Worm (Caenorhabditis elegans) whole organism, L2 larva: ENCODE data around the gene C05D10.4.
A peak's percentile ranks its signal among the peaks of the same experiment; 100 is the strongest.

Source experiments
- C34F6.9 ChIP-seq: fragments of 150-350 bp; optimal IDR thresholded peaks from 2 replicates; lab custom pipeline; 2014; ENCODE audit warnings: missing biosample characterization, missing genetic modification characterization
- R02D3.7 ChIP-seq: fragments of 150-350 bp; optimal IDR thresholded peaks from 2 replicates; lab custom pipeline; 2014; ENCODE audit warnings: missing biosample characterization, missing genetic modification characterization
- Y55F3AM.14 ChIP-seq: fragments of 200-800 bp; sonication (Bioruptor generic); optimal IDR thresholded peaks from 2 replicates; lab custom pipeline; 2018; ENCODE audit warnings: mild to moderate bottlenecking, missing genetic modification characterization, missing compliant biosample characterization
- ZK546.5 ChIP-seq: sonication (generic microtip); optimal IDR thresholded peaks from 2 replicates; lab custom pipeline; 2017; ENCODE audit warnings: missing biosample characterization, missing genetic modification characterization
- alr-1 ChIP-seq: fragments of 150-350 bp; optimal IDR thresholded peaks from 2 replicates; lab custom pipeline; 2014; ENCODE audit warnings: missing biosample characterization, missing genetic modification characterization
- ama-1 ChIP-seq: fragments of 150-350 bp; optimal IDR thresholded peaks from 2 replicates; lab custom pipeline; 2018; ENCODE audit warnings: inconsistent platforms
- blmp-1 ChIP-seq: sonication (generic microtip); optimal IDR thresholded peaks from 2 replicates; lab custom pipeline; 2017; ENCODE audit warnings: missing genetic modification characterization, mild to moderate bottlenecking, missing compliant biosample characterization, antibody characterized with exemption, moderate library complexity; ENCODE audit not compliant: insufficient read depth
- ceh-16 ChIP-seq: fragments of 150-350 bp; optimal IDR thresholded peaks from 2 replicates; lab custom pipeline; 2014; ENCODE audit warnings: missing biosample characterization, missing genetic modification characterization
- ceh-82 ChIP-seq: fragments of 150-350 bp; optimal IDR thresholded peaks from 2 replicates; lab custom pipeline; 2014; ENCODE audit warnings: missing biosample characterization, missing genetic modification characterization
- dmd-4 ChIP-seq: sonication (generic microtip); optimal IDR thresholded peaks from 2 replicates; lab custom pipeline; 2017; ENCODE audit warnings: missing biosample characterization, missing genetic modification characterization
- egl-27 ChIP-seq: sonication (generic microtip); optimal IDR thresholded peaks from 3 replicates; lab custom pipeline; 2017; ENCODE audit warnings: missing biosample characterization, missing genetic modification reagents, missing genetic modification characterization
- elt-1 ChIP-seq: fragments of 150-350 bp; optimal IDR thresholded peaks from 2 replicates; lab custom pipeline; 2014; ENCODE audit warnings: missing biosample characterization, missing genetic modification characterization
- fos-1 ChIP-seq: fragments of 150-350 bp; optimal IDR thresholded peaks from 2 replicates; lab custom pipeline; 2014; ENCODE audit warnings: missing biosample characterization, missing genetic modification characterization
- gmeb-1 ChIP-seq: fragments of 150-350 bp; optimal IDR thresholded peaks from 2 replicates; lab custom pipeline; 2014; ENCODE audit warnings: missing biosample characterization, missing genetic modification characterization
- lin-13 ChIP-seq: fragments of 150-350 bp; optimal IDR thresholded peaks from 2 replicates; lab custom pipeline; 2014; ENCODE audit warnings: missing biosample characterization, missing genetic modification reagents, missing genetic modification characterization
- lin-39 ChIP-seq: fragments of 150-350 bp; optimal IDR thresholded peaks from 2 replicates; lab custom pipeline; 2014; ENCODE audit warnings: missing biosample characterization, missing genetic modification reagents, missing genetic modification characterization
- lsy-2 ChIP-seq, 2 experiments: fragments of 150-350 bp in 1 of 2; sonication (generic microtip) in 1 of 2; optimal IDR thresholded peaks; 2 replicates each; lab custom pipeline; 2014 to 2017; ENCODE audit warnings: missing biosample characterization in 2 of 2, missing genetic modification characterization in 2 of 2
- mab-5 ChIP-seq: fragments of 150-350 bp; optimal IDR thresholded peaks from 2 replicates; lab custom pipeline; 2014; ENCODE audit warnings: missing biosample characterization, missing genetic modification characterization
- mbf-1 ChIP-seq: sonication (generic microtip); optimal IDR thresholded peaks from 2 replicates; lab custom pipeline; 2017; ENCODE audit warnings: missing biosample characterization, missing genetic modification characterization
- mdl-1 ChIP-seq, 2 experiments: fragments of 150-350 bp in 1 of 2; sonication (generic microtip) in 1 of 2; optimal IDR thresholded peaks; 2 replicates each; lab custom pipeline; 2017; ENCODE audit warnings: missing biosample characterization in 2 of 2, missing genetic modification characterization in 2 of 2
- nhr-10 ChIP-seq: sonication (generic microtip); optimal IDR thresholded peaks from 2 replicates; lab custom pipeline; 2017; ENCODE audit warnings: missing biosample characterization, missing genetic modification characterization
- nhr-12 ChIP-seq: fragments of 150-350 bp; optimal IDR thresholded peaks from 2 replicates; lab custom pipeline; 2014; ENCODE audit warnings: missing biosample characterization, missing genetic modification characterization
- nhr-129 ChIP-seq: fragments of 150-350 bp; optimal IDR thresholded peaks from 2 replicates; lab custom pipeline; 2014; ENCODE audit warnings: missing biosample characterization, missing genetic modification characterization
- nhr-21 ChIP-seq: fragments of 150-350 bp; optimal IDR thresholded peaks from 2 replicates; lab custom pipeline; 2014; ENCODE audit warnings: missing biosample characterization, missing genetic modification characterization
- nhr-23 ChIP-seq: fragments of 150-350 bp; optimal IDR thresholded peaks from 2 replicates; lab custom pipeline; 2014; ENCODE audit warnings: missing biosample characterization, missing genetic modification reagents, missing genetic modification characterization
- nhr-237 ChIP-seq: fragments of 150-350 bp; optimal IDR thresholded peaks from 2 replicates; lab custom pipeline; 2014; ENCODE audit warnings: missing biosample characterization, missing genetic modification characterization
- nhr-25 ChIP-seq: fragments of 150-350 bp; sonication (generic microtip); optimal IDR thresholded peaks from 3 replicates; lab custom pipeline; 2014; ENCODE audit warnings: missing biosample characterization, missing genetic modification characterization
- nhr-77 ChIP-seq: fragments of 150-350 bp; optimal IDR thresholded peaks from 2 replicates; lab custom pipeline; 2014; ENCODE audit warnings: missing biosample characterization, missing genetic modification characterization
- sem-4 ChIP-seq: fragments of 150-350 bp; optimal IDR thresholded peaks from 2 replicates; lab custom pipeline; 2014; ENCODE audit warnings: missing biosample characterization, missing genetic modification reagents, missing genetic modification characterization
- sma-9 ChIP-seq, 2 experiments: fragments of 150-350 bp in 1 of 2; sonication (generic microtip) in 1 of 2; optimal IDR thresholded peaks; 2 replicates each; lab custom pipeline; 2014 to 2016; ENCODE audit warnings: missing genetic modification characterization in 2 of 2, mild to moderate bottlenecking in 1 of 2, missing biosample characterization in 1 of 2, missing compliant biosample characterization in 1 of 2, missing genetic modification reagents in 1 of 2, moderate library complexity in 1 of 2
- snpc-4 ChIP-seq: fragments of 150-350 bp; optimal IDR thresholded peaks from 2 replicates; lab custom pipeline; 2014; ENCODE audit warnings: missing biosample characterization, missing genetic modification characterization
- unc-55 ChIP-seq: fragments of 150-350 bp; sonication (generic microtip); optimal IDR thresholded peaks from 3 replicates; lab custom pipeline; 2014; ENCODE audit warnings: missing biosample characterization, missing genetic modification reagents, missing genetic modification characterization
- unc-62 ChIP-seq: fragments of 150-350 bp; optimal IDR thresholded peaks from 2 replicates; lab custom pipeline; 2014; ENCODE audit warnings: missing biosample characterization, missing genetic modification reagents, missing genetic modification characterization
- ztf-4 ChIP-seq: fragments of 150-350 bp; optimal IDR thresholded peaks from 2 replicates; lab custom pipeline; 2014; ENCODE audit warnings: missing biosample characterization, missing genetic modification characterization

C05D10.4 gene

DNA sequence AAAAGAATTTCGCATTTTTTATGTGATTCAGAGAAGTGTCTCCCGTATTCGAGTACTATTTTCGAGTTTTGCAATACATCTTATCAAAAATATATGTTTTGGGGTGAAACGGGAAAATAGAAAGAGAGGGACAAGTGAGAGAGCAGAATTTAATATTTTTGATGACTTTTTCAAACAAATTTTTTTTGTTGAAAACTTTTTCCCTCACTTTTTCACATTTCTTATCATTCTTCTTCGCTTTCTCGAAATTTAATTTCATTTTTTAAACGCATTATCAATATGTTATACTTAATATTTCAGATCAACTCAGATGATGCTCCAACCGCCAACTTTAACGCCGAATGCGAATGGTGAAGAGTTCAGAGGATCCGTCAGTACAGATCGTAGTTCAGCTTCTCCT is 22.4 kb downstream of the C05D10.4 start, which contains the start of gene attf-4:
TSS of gene attf-4 (plus strand) at position 301 of the 400 bp plus-strand sequence.
- peak; percentile 25 for TF ChIP-seq C34F6.9 (tag; lab: Kevin White, UChicago)
- TF ChIP-seq mbf-1 (tag; lab: Kevin White, UChicago), result no peak

DNA sequence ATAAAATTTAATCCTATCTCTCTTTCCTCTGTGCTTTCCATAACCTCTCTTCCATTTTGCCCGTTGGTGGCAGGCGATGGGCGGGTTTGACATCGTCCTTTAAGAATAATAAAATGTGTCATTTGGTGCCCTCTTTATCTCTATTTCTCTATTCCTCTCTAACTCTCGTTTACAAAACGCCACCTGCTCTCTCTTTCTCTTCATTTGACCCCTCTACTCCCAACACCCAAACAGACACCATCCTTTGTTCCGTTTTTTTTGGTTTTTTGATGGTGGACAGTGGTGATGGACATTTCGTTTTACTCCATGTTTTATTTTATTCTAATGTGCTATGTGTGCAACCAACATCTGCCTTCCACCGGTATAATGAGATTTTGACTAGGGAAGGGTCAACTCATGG is 23.7 kb downstream of the C05D10.4 start:
- TF ChIP-seq lin-13 (GFP tag; lab: Kevin White, UChicago) (no peak), nhr-129 (tag; lab: Kevin White, UChicago) (peak; percentile 15), C34F6.9 (tag; lab: Kevin White, UChicago) (peak; percentile 30)
- TF ChIP-seq, all 48 proteins: peak for 2

DNA sequence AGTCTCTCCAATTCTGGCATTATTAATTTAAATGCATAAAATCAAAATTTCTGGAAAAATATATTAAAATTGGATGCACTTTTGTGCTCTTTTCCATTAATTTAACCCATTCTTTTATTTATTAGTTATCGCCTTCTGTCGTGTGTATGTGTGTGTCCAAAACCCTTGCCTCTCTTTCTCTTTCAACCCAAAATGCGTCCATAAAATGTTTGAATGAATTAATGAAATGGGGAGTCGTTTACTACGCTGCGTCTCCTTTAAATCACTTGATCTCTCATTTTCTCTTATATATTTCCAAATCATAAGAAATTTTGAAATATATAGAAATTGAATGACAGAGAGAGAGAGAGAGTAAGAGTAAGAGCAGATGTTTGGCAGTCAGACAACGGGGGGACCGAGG is 24.7 kb downstream of the C05D10.4 start:
- TF ChIP-seq C34F6.9 (tag; lab: Kevin White, UChicago) (peak; percentile 33), lsy-2 (tag; optimal IDR thresholded peaks at IDR 0.05; lab: Kevin White, UChicago) (peak in 1 of 2 experiments; percentile 7), sem-4 (tag; lab: Kevin White, UChicago) (no peak), unc-55 (GFP tag; lab: Kevin White, UChicago) (peak; percentile 48)

DNA sequence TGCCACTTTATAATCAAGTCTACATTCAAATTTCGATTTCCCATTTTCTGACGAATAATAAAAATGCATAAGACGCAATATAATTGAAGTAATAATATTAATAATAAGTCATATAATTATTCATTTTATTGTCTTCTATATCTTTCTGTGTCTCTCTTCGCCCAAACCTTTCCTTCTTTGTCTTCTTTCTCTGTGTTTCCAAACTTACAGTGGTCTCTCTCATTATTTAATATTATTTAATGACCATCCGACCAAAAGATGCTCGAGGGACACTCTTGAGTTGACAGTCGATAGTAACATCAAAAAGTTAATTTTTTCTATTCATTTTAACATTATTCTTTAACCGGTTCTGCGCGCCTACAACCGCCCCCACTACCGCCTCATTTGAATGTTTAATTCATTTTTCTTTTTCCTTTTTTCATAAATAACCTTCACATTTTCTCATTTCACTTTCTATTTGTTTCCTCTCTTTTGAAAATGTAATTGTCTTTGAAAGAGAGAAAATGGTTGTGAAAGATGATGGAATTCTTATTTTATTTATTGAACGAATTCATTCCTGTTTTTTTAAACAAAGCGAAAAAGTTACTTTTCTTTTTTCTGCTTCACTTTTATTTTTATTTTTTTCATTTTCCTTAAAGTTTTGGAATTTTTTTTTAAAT is 28.9 kb downstream of the C05D10.4 start:
- peak; percentile 55 for TF ChIP-seq nhr-25 (tag; lab: Kevin White, UChicago)
- no peak for TF ChIP-seq ZK546.5 (tag; lab: Kevin White, UChicago)
- TF ChIP-seq blmp-1 (tag; lab: Kevin White, UChicago), result peak; percentile 88
- TF ChIP-seq nhr-237 (tag; lab: Kevin White, UChicago), result no peak

DNA sequence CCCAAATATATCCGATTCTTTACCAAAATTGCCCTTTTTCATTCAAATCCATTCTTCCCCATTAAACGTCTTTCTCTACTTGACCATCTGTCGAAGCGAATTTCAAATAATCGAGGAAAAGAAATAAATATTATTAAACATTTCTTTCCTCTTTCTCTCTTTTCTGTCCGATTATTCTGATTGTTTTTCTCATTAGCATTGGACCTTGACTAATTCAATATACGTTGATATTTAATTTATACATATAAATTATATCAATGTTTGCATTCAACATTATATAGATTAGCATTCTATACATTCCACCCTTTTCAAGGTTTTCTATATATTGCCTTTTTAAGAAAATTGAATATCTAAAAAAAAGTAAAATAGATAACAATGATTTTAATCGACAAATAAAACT is 29.7 kb downstream of the C05D10.4 start:
- TF ChIP-seq elt-1 (tag; lab: Kevin White, UChicago) (no peak), sma-9 (GFP tag; optimal IDR thresholded peaks at IDR 0.05; lab: Kevin White, UChicago) (no peak), sma-9 (tag; optimal IDR thresholded peaks at IDR 0.05; lab: Kevin White, UChicago) (no peak), ceh-82 (tag; lab: Kevin White, UChicago) (no peak)
- TF ChIP-seq, all 48 proteins: peak for 0

DNA sequence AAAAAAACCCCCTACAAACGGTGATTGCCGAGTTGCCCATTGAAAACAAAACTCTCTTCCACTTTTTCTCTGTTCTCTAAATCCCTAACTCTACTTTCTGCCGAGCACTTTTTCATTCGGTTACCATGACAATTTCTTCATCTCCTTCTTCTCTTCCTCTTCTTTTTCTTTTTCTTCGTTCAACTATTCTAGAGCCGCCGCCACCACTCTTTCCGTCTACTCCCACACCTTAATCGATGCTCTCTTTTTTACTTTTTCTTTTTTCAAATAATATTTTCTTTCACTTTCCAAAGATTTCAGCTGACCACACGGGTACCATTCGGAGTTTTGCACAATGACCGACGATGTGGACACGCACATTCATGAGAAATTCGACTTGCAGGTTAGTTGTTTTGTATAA is 35.1 kb downstream of the C05D10.4 start, which contains the start of gene mapk-15:
TSS of gene mapk-15 (plus strand) at position 301 of the 400 bp plus-strand sequence.
- no peak for TF ChIP-seq mdl-1 (tag; optimal IDR thresholded peaks at IDR 0.05; lab: Kevin White, UChicago)
- no peak for TF ChIP-seq elt-1 (tag; lab: Kevin White, UChicago)
- TF ChIP-seq alr-1, result no peak
- no peak for TF ChIP-seq mab-5 (tag; lab: Kevin White, UChicago)
- TF ChIP-seq ztf-4 (tag; lab: Kevin White, UChicago), result no peak
- no peak for TF ChIP-seq mbf-1 (tag; lab: Kevin White, UChicago)
- TF ChIP-seq gmeb-1 (tag; lab: Kevin White, UChicago), result no peak
- no peak for TF ChIP-seq nhr-21 (tag; lab: Kevin White, UChicago)
- no peak for TF ChIP-seq egl-27
- TF ChIP-seq ama-1 (lab: Kevin White, UChicago), result no peak
- no peak for TF ChIP-seq dmd-4
- TF ChIP-seq snpc-4 (tag; lab: Kevin White, UChicago), result no peak
- TF ChIP-seq nhr-12 (tag; lab: Kevin White, UChicago), result no peak
- TF ChIP-seq, all 48 proteins: peak for 0

DNA sequence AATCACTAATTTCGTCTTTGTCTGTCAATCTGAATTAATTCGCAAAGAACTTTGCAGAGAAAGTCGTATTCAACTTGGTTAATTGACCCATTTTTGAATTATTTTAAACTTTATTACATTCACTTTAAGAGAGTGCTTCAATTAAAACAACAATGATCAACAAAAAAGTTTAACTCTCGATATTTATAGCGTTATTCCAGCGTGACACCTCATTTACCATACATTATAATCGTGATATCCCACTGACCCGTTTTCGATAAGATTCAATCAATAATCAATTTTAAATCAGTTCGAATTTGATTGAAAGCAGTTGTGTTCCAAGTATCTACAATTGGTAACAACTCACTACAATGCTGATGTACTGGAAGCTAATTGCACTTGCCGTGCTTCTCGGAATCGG is 45.9 kb downstream of the C05D10.4 start, which contains the start of gene clc-10:
TSS of gene clc-10 (plus strand) at position 301 of the 400 bp plus-strand sequence.
- TF ChIP-seq nhr-129 (tag; lab: Kevin White, UChicago) (no peak), Y55F3AM.14 (no peak), snpc-4 (tag; lab: Kevin White, UChicago) (no peak), ceh-82 (tag; lab: Kevin White, UChicago) (no peak), nhr-23 (tag; lab: Kevin White, UChicago) (no peak), unc-55 (GFP tag; lab: Kevin White, UChicago) (no peak), R02D3.7 (tag; lab: Kevin White, UChicago) (no peak), mbf-1 (tag; lab: Kevin White, UChicago) (no peak), fos-1 (tag; lab: Kevin White, UChicago) (no peak), lin-39 (tag; lab: Kevin White, UChicago) (no peak), ceh-16 (tag; lab: Kevin White, UChicago) (no peak), nhr-25 (tag; lab: Kevin White, UChicago) (no peak), nhr-10 (tag; lab: Kevin White, UChicago) (no peak), ZK546.5 (tag; lab: Kevin White, UChicago) (no peak), nhr-77 (no peak), unc-62 (GFP tag; lab: Kevin White, UChicago) (no peak), lsy-2 (tag; optimal IDR thresholded peaks at IDR 0.05; lab: Kevin White, UChicago) (no peak)
